Fruit fly (Drosophila melanogaster): ENCODE data around the gene Afti.
A peak's percentile ranks its signal among the peaks of the same experiment; 100 is the strongest.

Afti gene

DNA sequence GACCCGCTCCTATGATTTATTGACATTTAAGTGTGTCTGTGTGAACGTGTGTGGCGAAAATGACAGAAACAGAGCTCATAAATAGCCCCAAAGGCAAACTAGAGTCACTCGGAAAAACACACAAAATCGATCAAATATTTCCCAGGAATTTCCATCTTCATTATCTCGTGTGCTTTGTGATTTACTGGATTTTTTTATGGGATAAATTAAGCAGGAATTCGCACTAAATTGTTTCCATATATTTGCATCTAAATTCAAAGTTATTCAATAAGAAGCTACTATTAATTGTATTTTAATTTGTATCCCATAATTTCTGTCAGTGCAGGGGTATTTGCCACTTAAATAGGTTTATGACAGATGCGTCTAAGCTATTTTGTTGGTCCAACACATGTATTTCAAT, 6.2 kb upstream of the Afti start (continued):
- TF ChIP-seq CG3847 (GFP tag; IDR thresholded peaks at IDR 0.05) (no peak), seq (GFP tag; IDR thresholded peaks at IDR 0.05) (no peak), CG8924 (tag; optimal IDR thresholded peaks at IDR 0.05) (no peak), CG31365 (tag; optimal IDR thresholded peaks at IDR 0.05) (no peak), CG17568 (GFP tag; optimal IDR thresholded peaks at IDR 0.05) (no peak), CG12219 (GFP tag; optimal IDR thresholded peaks at IDR 0.05) (no peak), insv (GFP tag; optimal IDR thresholded peaks at IDR 0.05) (no peak), CG32532 (GFP tag; IDR thresholded peaks at IDR 0.05) (no peak), bab2 (GFP tag; optimal IDR thresholded peaks at IDR 0.05) (no peak), CG4730 (GFP tag; IDR thresholded peaks at IDR 0.05) (no peak), toy (GFP tag; IDR thresholded peaks at IDR 0.05) (no peak), CG11504 (tag; optimal IDR thresholded peaks at IDR 0.05) (peak; percentile 56), run (tag; optimal IDR thresholded peaks at IDR 0.05) (no peak), sqz (GFP tag; optimal IDR thresholded peaks at IDR 0.05) (no peak), nmo (GFP tag; optimal IDR thresholded peaks at IDR 0.05) (peak; percentile 49), unc-4 (GFP tag; IDR thresholded peaks at IDR 0.05; ENCODE audit: partially characterized antibody) (no peak), tx (GFP tag; optimal IDR thresholded peaks at IDR 0.05) (no peak), nom (GFP tag; optimal IDR thresholded peaks at IDR 0.05) (no peak), lbe (GFP tag; optimal IDR thresholded peaks at IDR 0.05) (no peak), E2f1 (GFP tag; IDR thresholded peaks at IDR 0.05) (no peak), Drgx (GFP tag; IDR thresholded peaks at IDR 0.05) (no peak), CG17361 (GFP tag; IDR thresholded peaks at IDR 0.05) (peak; percentile 45; the same call in 1 of the 3 replicates), CG2678 (tag; optimal IDR thresholded peaks at IDR 0.05) (peak; percentile 55), odd (GFP tag; optimal IDR thresholded peaks at IDR 0.05) (no peak), Nf-YA (GFP tag; IDR thresholded peaks at IDR 0.05) (no peak), Dek (tag; optimal IDR thresholded peaks at IDR 0.05) (no peak), tgo (GFP tag; IDR thresholded peaks at IDR 0.05) (no peak), prd (optimal IDR thresholded peaks at IDR 0.05) (no peak), prd (GFP tag; IDR thresholded peaks at IDR 0.05) (0 out of 3 replicates have a peak, but pooled peaks have one; percentile 29), Side (GFP tag; optimal IDR thresholded peaks at IDR 0.05) (no peak), CG1603 (tag; optimal IDR thresholded peaks at IDR 0.05) (no peak), NfI (GFP tag; optimal IDR thresholded peaks at IDR 0.05) (no peak), CG3065 (GFP tag; optimal IDR thresholded peaks at IDR 0.05) (no peak), CG7556 (GFP tag; optimal IDR thresholded peaks at IDR 0.05) (peak; percentile 19), CG7987 (GFP tag; optimal IDR thresholded peaks at IDR 0.05) (no peak), gt (GFP tag; IDR thresholded peaks at IDR 0.05) (no peak), fd64A (GFP tag; optimal IDR thresholded peaks at IDR 0.05) (no peak), CG9797 (GFP tag; optimal IDR thresholded peaks at IDR 0.05) (no peak), cad (GFP tag; optimal IDR thresholded peaks at IDR 0.05) (no peak), Lhr (GFP tag; optimal IDR thresholded peaks at IDR 0.05) (no peak), Hmr (GFP tag; optimal IDR thresholded peaks at IDR 0.05) (no peak), CG3726 (GFP tag; IDR thresholded peaks at IDR 0.05) (no peak), al (GFP tag; IDR thresholded peaks at IDR 0.05) (no peak), gro (GFP tag; optimal IDR thresholded peaks at IDR 0.05) (no peak), C15 (GFP tag; IDR thresholded peaks at IDR 0.05) (no peak), wor (GFP tag; IDR thresholded peaks at IDR 0.05) (no peak), CG6175 (GFP tag; IDR thresholded peaks at IDR 0.05) (no peak), Dip3 (GFP tag; optimal IDR thresholded peaks at IDR 0.05) (no peak), CG10431 (GFP tag; optimal IDR thresholded peaks at IDR 0.05) (no peak), stc (GFP tag; IDR thresholded peaks at IDR 0.05) (no peak), Med (GFP tag) (peak; percentile 73), CG9609 (GFP tag; optimal IDR thresholded peaks at IDR 0.05) (no peak), Scr (GFP tag; IDR thresholded peaks at IDR 0.05; ENCODE audit: partially characterized antibody) (no peak)

Data from whole organism, embryonic.